Worm (Caenorhabditis elegans) whole organism, L1 larva: ENCODE data around the gene ZK1290.10.

Experiments
- ama-1 ChIP-seq: fragments of 150-350 bp; optimal IDR thresholded peaks from 2 replicates; lab custom pipeline; 2014
- skn-1 ChIP-seq: fragments of 150-350 bp; optimal IDR thresholded peaks from 2 replicates; lab custom pipeline; 2014; ENCODE audit warnings: missing biosample characterization, missing genetic modification characterization
- tbx-2 ChIP-seq: sonication (generic microtip); optimal IDR thresholded peaks from 2 replicates; lab custom pipeline; 2016; ENCODE audit warnings: missing genetic modification characterization, missing compliant biosample characterization
- unc-86 ChIP-seq: sonication (generic microtip); optimal IDR thresholded peaks from 2 replicates; lab custom pipeline; 2016; ENCODE audit warnings: missing genetic modification characterization, missing compliant biosample characterization

ce11 chrII:7547269-7547668 lies 6.4 kb downstream of the ZK1290.10 start:
- TF ChIP-seq ama-1 (lab: Kevin White, UChicago) (no peak), unc-86 (tag; lab: Kevin White, UChicago) (no peak), skn-1 (no peak), tbx-2 (tag; lab: Kevin White, UChicago) (no peak)
